Fruit fly (Drosophila melanogaster) Kc167 (cell line): ENCODE data around the gene Reg-2.

Experiments used
- Myc ChIP-seq: fragments of >200 bp; optimal IDR thresholded peaks from 2 replicates; lab custom pipeline; 2017; ENCODE audit warnings: missing external identifiers
- Sin3A ChIP-seq: fragments of >200 bp; optimal IDR thresholded peaks from 2 replicates; lab custom pipeline; 2018; ENCODE audit warnings: missing external identifiers
- h ChIP-seq: fragments of >200 bp; optimal IDR thresholded peaks from 3 replicates; lab custom pipeline; 2018; ENCODE audit warnings: missing external identifiers
- insv ChIP-seq: fragments of >200 bp; optimal IDR thresholded peaks from 3 replicates; lab custom pipeline; 2018; ENCODE audit warnings: missing external identifiers
- psq ChIP-seq: fragments of >200 bp; optimal IDR thresholded peaks from 2 replicates; lab custom pipeline; 2017; ENCODE audit warnings: missing external identifiers

DNA sequence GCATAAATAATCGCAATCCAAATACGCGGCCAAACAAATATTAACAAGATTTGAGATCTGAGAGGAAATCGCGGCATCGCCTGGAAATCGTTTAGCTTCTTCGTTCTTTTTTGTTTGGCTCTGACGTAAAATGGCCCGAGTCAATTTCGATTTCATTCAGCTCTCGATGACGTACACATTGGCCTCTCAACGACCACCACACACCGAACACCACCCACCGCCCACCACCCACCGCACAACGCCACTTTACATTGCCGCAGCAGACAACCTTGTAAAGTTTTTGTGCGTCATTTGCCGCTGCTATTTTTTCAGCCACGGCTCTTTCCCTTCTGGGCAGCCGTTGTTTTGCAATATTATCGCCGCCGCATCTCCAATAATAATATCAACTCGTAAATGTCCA, 25.7 kb upstream of the Reg-2 start:
- no peak for TF ChIP-seq Myc (lab: Kevin White, UChicago)
- TF ChIP-seq insv (lab: Kevin White, UChicago) = no peak
- TF ChIP-seq h (lab: Kevin White, UChicago) = no peak
- no peak for TF ChIP-seq psq (lab: Kevin White, UChicago)
- TF ChIP-seq Sin3A = no peak
